Fruit fly (Drosophila melanogaster): ENCODE measurements around the gene Hgsnat.

DNA sequence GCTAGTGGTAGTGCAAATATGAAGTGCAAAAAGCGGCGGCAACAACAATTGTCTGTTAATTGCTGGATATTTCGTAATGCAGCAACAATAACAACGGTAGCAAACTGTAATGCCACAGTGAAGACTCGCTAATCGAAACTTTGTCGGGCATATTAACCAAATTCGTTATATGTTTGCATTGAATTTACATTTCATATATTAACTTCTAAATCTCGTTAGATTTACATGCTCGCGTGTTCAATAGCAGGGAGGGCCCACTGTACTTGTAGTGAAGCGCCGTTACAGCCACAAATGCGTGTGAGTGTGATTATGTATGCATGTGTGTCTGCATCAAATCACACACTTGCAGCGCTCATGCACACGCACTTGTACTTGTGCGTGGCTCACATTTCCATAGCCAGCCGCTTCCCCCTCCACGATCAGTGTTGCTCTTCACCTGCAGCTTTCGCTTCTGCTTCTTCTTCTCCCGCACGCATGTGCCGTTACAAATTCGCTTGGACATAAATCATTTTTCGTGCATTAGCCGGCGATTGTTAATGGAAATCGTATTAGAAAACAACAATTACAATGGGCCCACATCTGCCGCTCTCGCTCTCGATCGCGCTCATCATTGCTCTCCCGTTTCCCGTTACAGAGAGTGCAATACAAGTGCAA, 21.4 kb downstream of the Hgsnat start:
- peak; percentile 97 for TF ChIP-seq CG14655 (GFP tag; optimal IDR thresholded peaks at IDR 0.05)
- TF ChIP-seq D1 (tag; optimal IDR thresholded peaks at IDR 0.05) = peak; percentile 79
- TF ChIP-seq CG9948 (tag; optimal IDR thresholded peaks at IDR 0.05) = peak; percentile 92
- TF ChIP-seq CG15710 (tag; optimal IDR thresholded peaks at IDR 0.05) = peak; percentile 96
- TF ChIP-seq CG8301 (tag; optimal IDR thresholded peaks at IDR 0.05) = peak; percentile 97
- TF ChIP-seq CG34367 (tag; optimal IDR thresholded peaks at IDR 0.05) = peak; percentile 95
- TF ChIP-seq CG13204 (GFP tag; optimal IDR thresholded peaks at IDR 0.05) = peak; percentile 89
- peak; percentile 96 for TF ChIP-seq rn (GFP tag; IDR thresholded peaks at IDR 0.05)
- TF ChIP-seq CG32121 (GFP tag; IDR thresholded peaks at IDR 0.05) = peak; percentile 98
- TF ChIP-seq EcR (GFP tag; optimal IDR thresholded peaks at IDR 0.05) = no peak
- TF ChIP-seq Snoo (tag; optimal IDR thresholded peaks at IDR 0.05) = peak; percentile 92
- TF ChIP-seq CG10348 (GFP tag; IDR thresholded peaks at IDR 0.05) = peak; percentile 96
